Fruit fly (Drosophila melanogaster) whole organism, embryonic: Measurements from ENCODE around the gene CG17239.
A peak's percentile ranks its signal among the peaks of the same experiment; 100 is the strongest.

Source experiments
- ATbp ChIP-seq: fragments of 200-800 bp; sonication (Bioruptor generic); optimal IDR thresholded peaks from 2 replicates; lab custom pipeline; 2017; ENCODE audit warnings: missing biosample characterization, mild to moderate bottlenecking, missing genetic modification characterization, missing genetic modification reagents
- Antp ChIP-seq: fragments of 200-800 bp; sonication (Bioruptor generic); optimal IDR thresholded peaks from 3 replicates; lab custom pipeline; 2016; ENCODE audit warnings: missing biosample characterization, missing genetic modification characterization
- B-H1 ChIP-seq: fragments of 200-800 bp; sonication (Bioruptor generic); IDR thresholded peaks from 3 replicates; pipeline ENCODE4 v1.3.6; 2022; ENCODE audit warnings: missing biosample characterization, missing genetic modification characterization
- CG10321 ChIP-seq: fragments of 200-800 bp; sonication (Bioruptor generic); IDR thresholded peaks from 2 replicates; pipeline ENCODE4 v1.3.6; 2022; ENCODE audit warnings: missing biosample characterization, missing genetic modification characterization
- CG10462 ChIP-seq: fragments of 200-800 bp; sonication (Bioruptor generic); optimal IDR thresholded peaks from 2 replicates; lab custom pipeline; 2016; ENCODE audit warnings: missing biosample characterization, missing genetic modification characterization
- CG10959 ChIP-seq: fragments of 200-800 bp; sonication (Bioruptor generic); IDR thresholded peaks from 2 replicates; pipeline ENCODE4 v1.3.6; 2022; ENCODE audit warnings: missing biosample characterization, missing genetic modification characterization
- CG14710 ChIP-seq: fragments of 200-800 bp; sonication (Bioruptor generic); optimal IDR thresholded peaks from 3 replicates; lab custom pipeline; 2019; ENCODE audit warnings: missing biosample characterization, mild to moderate bottlenecking, missing genetic modification characterization, moderate library complexity
- CG15011 ChIP-seq: fragments of 200-800 bp; sonication (Bioruptor generic); optimal IDR thresholded peaks from 3 replicates; lab custom pipeline; 2018; ENCODE audit warnings: missing biosample characterization, mild to moderate bottlenecking, missing genetic modification characterization
- CG1603 ChIP-seq: fragments of 200-800 bp; sonication (Bioruptor generic); optimal IDR thresholded peaks from 2 replicates; lab custom pipeline; 2019; ENCODE audit warnings: missing biosample characterization, mild to moderate bottlenecking, missing genetic modification characterization, moderate library complexity
- CG17912 ChIP-seq: fragments of 200-800 bp; sonication (Bioruptor generic); optimal IDR thresholded peaks from 2 replicates; lab custom pipeline; 2018; ENCODE audit warnings: missing biosample characterization, mild to moderate bottlenecking, missing genetic modification characterization
- CG1792 ChIP-seq: fragments of 200-800 bp; sonication (Bioruptor generic); optimal IDR thresholded peaks from 2 replicates; lab custom pipeline; 2016; ENCODE audit warnings: missing biosample characterization, missing genetic modification characterization
- CG2875 ChIP-seq: fragments of 200-800 bp; sonication (Bioruptor generic); optimal IDR thresholded peaks from 2 replicates; lab custom pipeline; 2017; ENCODE audit warnings: missing biosample characterization, mild to moderate bottlenecking, missing genetic modification characterization, missing genetic modification reagents
- CG3065 ChIP-seq: fragments of 200-800 bp; sonication (Bioruptor generic); optimal IDR thresholded peaks from 2 replicates; lab custom pipeline; 2016; ENCODE audit warnings: missing biosample characterization, missing genetic modification characterization
- CG34422 ChIP-seq: fragments of 200-800 bp; sonication (Bioruptor generic); IDR thresholded peaks from 3 replicates; pipeline ENCODE4 v1.3.6; 2022; ENCODE audit warnings: missing biosample characterization, missing genetic modification characterization
- CG42726 ChIP-seq: fragments of 200-800 bp; sonication (Bioruptor generic); IDR thresholded peaks from 2 replicates; pipeline ENCODE4 v1.3.6; 2022; ENCODE audit warnings: missing biosample characterization, missing genetic modification characterization; ENCODE audit not compliant: partially characterized antibody
- CG5953 ChIP-seq: fragments of 200-800 bp; sonication (Bioruptor generic); IDR thresholded peaks from 2 replicates; pipeline ENCODE4 v1.3.6; 2022; ENCODE audit warnings: missing biosample characterization, missing genetic modification characterization
- CG7987 ChIP-seq: fragments of 200-800 bp; sonication (Bioruptor generic); optimal IDR thresholded peaks from 2 replicates; lab custom pipeline; 2018; ENCODE audit warnings: missing biosample characterization, mild to moderate bottlenecking, missing genetic modification characterization, moderate library complexity
- Dip2 ChIP-seq: fragments of 200-800 bp; sonication (Bioruptor generic); IDR thresholded peaks from 2 replicates; pipeline ENCODE4 v1.3.6; 2022; ENCODE audit warnings: missing biosample characterization, missing genetic modification characterization
- Dip3 ChIP-seq: fragments of 200-800 bp; sonication (Bioruptor generic); optimal IDR thresholded peaks from 3 replicates; lab custom pipeline; 2016; ENCODE audit warnings: missing biosample characterization, missing genetic modification characterization
- Hr3 ChIP-seq: fragments of 200-800 bp; sonication (Bioruptor generic); optimal IDR thresholded peaks from 3 replicates; lab custom pipeline; 2016; ENCODE audit warnings: missing biosample characterization, missing genetic modification characterization
- Med ChIP-seq: fragments of 200-800 bp; sonication (Bioruptor generic); peaks from one replicate; lab custom pipeline; 2016; ENCODE audit warnings: missing biosample characterization, missing genetic modification characterization, mild to moderate bottlenecking, inconsistent platforms, moderate library complexity
- Opbp ChIP-seq: fragments of 200-800 bp; sonication (Bioruptor generic); IDR thresholded peaks from 3 replicates; pipeline ENCODE4 v1.3.6; 2022; ENCODE audit warnings: missing biosample characterization, missing genetic modification characterization; ENCODE audit not compliant: partially characterized antibody
- Pdp1 ChIP-seq, 2 experiments: fragments of 200-800 bp; sonication (Bioruptor generic); optimal IDR thresholded peaks; 3 replicates each; lab custom pipeline; 2016; ENCODE audit warnings: missing biosample characterization in 2 of 2, missing genetic modification characterization in 2 of 2, mild to moderate bottlenecking in 1 of 2, moderate library complexity in 1 of 2
- Sin3A ChIP-seq: fragments of >200 bp; optimal IDR thresholded peaks from 2 replicates; lab custom pipeline; 2018
- Xbp1 ChIP-seq: fragments of 200-800 bp; sonication (Bioruptor generic); optimal IDR thresholded peaks from 3 replicates; lab custom pipeline; 2016; ENCODE audit warnings: missing biosample characterization, mild to moderate bottlenecking, missing genetic modification characterization
- ac ChIP-seq: fragments of 200-800 bp; sonication (Bioruptor generic); optimal IDR thresholded peaks from 3 replicates; lab custom pipeline; 2017; ENCODE audit warnings: missing biosample characterization, mild to moderate bottlenecking, missing genetic modification characterization
- amos ChIP-seq: fragments of 200-800 bp; sonication (Bioruptor generic); IDR thresholded peaks from 2 replicates; pipeline ENCODE4 v1.3.6; 2022; ENCODE audit warnings: missing biosample characterization, missing genetic modification characterization; ENCODE audit not compliant: partially characterized antibody
- aop ChIP-seq: fragments of 200-800 bp; sonication (Bioruptor generic); IDR thresholded peaks from 2 replicates; pipeline ENCODE4 v1.3.6; 2022; ENCODE audit warnings: missing biosample characterization, missing genetic modification characterization
- ci ChIP-seq: fragments of 200-800 bp; sonication (Bioruptor generic); IDR thresholded peaks from 3 replicates; pipeline ENCODE4 v1.3.6; 2022; ENCODE audit warnings: missing biosample characterization, missing genetic modification characterization
- crol ChIP-seq: fragments of 200-800 bp; sonication (Bioruptor generic); IDR thresholded peaks from 2 replicates; pipeline ENCODE4 v1.3.6; 2022; ENCODE audit warnings: missing biosample characterization, missing genetic modification characterization
- crp ChIP-seq, 2 experiments: fragments of 200-800 bp; sonication (Bioruptor generic); optimal IDR thresholded peaks; 2 replicates in 1 of 2; 3 replicates in 1 of 2; lab custom pipeline; 2017; ENCODE audit warnings: missing biosample characterization in 2 of 2, missing genetic modification characterization in 2 of 2, mild to moderate bottlenecking in 1 of 2, moderate library complexity in 1 of 2
- da ChIP-seq: fragments of 200-800 bp; sonication (Bioruptor generic); optimal IDR thresholded peaks from 2 replicates; lab custom pipeline; 2016; ENCODE audit warnings: missing biosample characterization, missing genetic modification characterization
- dan ChIP-seq: fragments of 200-800 bp; sonication (Bioruptor generic); IDR thresholded peaks from 2 replicates; pipeline ENCODE4 v1.3.6; 2022; ENCODE audit warnings: missing biosample characterization, missing genetic modification characterization
- ems ChIP-seq: fragments of 200-800 bp; sonication (Bioruptor generic); optimal IDR thresholded peaks from 3 replicates; lab custom pipeline; 2016; ENCODE audit warnings: missing biosample characterization, missing genetic modification characterization
- grau ChIP-seq: fragments of 200-800 bp; optimal IDR thresholded peaks from 3 replicates; lab custom pipeline; 2019; ENCODE audit warnings: missing biosample characterization, mild to moderate bottlenecking, missing genetic modification characterization, moderate library complexity
- her ChIP-seq: fragments of 200-800 bp; sonication (Bioruptor generic); optimal IDR thresholded peaks from 2 replicates; lab custom pipeline; 2016; ENCODE audit warnings: missing biosample characterization, missing genetic modification characterization
- kah ChIP-seq: fragments of 200-800 bp; sonication (Bioruptor generic); optimal IDR thresholded peaks from 2 replicates; lab custom pipeline; 2018; ENCODE audit warnings: missing biosample characterization, mild to moderate bottlenecking, missing genetic modification characterization
- maf-S ChIP-seq: fragments of 200-800 bp; sonication (Bioruptor generic); optimal IDR thresholded peaks from 2 replicates; lab custom pipeline; 2016; ENCODE audit warnings: missing biosample characterization, missing genetic modification characterization
- pum ChIP-seq: fragments of 200-800 bp; sonication (Bioruptor generic); optimal IDR thresholded peaks from 2 replicates; lab custom pipeline; 2016; ENCODE audit warnings: missing biosample characterization, missing genetic modification characterization
- repo ChIP-seq: fragments of 200-800 bp; sonication (Bioruptor generic); optimal IDR thresholded peaks from 2 replicates; lab custom pipeline; 2016; ENCODE audit warnings: missing biosample characterization, missing genetic modification characterization
- sens-2 ChIP-seq: fragments of 200-800 bp; sonication (Bioruptor generic); IDR thresholded peaks from 2 replicates; pipeline ENCODE4 v1.3.6; 2022; ENCODE audit warnings: missing biosample characterization, missing genetic modification characterization
- sna ChIP-seq: fragments of 200-800 bp; sonication (Bioruptor generic); IDR thresholded peaks from 2 replicates; pipeline ENCODE4 v1.3.6; 2022; ENCODE audit warnings: missing biosample characterization, missing genetic modification characterization; ENCODE audit not compliant: partially characterized antibody
- ttk ChIP-seq: fragments of 200-800 bp; sonication (Bioruptor generic); IDR thresholded peaks from 2 replicates; pipeline ENCODE4 v2.1.2; 2022; ENCODE audit warnings: missing biosample characterization, missing genetic modification characterization
- tup ChIP-seq: fragments of 200-800 bp; sonication (Bioruptor generic); optimal IDR thresholded peaks from 2 replicates; lab custom pipeline; 2016; ENCODE audit warnings: missing biosample characterization, mild to moderate bottlenecking, missing genetic modification characterization, moderate library complexity
- tx ChIP-seq: fragments of 200-800 bp; sonication (Bioruptor generic); optimal IDR thresholded peaks from 2 replicates; lab custom pipeline; 2016; ENCODE audit warnings: missing biosample characterization, missing genetic modification characterization
- unpg ChIP-seq: fragments of 200-800 bp; sonication (Bioruptor generic); optimal IDR thresholded peaks from 3 replicates; lab custom pipeline; 2018; ENCODE audit warnings: missing biosample characterization, mild to moderate bottlenecking, missing genetic modification characterization, moderate library complexity
- wor ChIP-seq: fragments of 200-800 bp; sonication (Bioruptor generic); IDR thresholded peaks from 2 replicates; pipeline ENCODE4 v1.3.6; 2022; ENCODE audit warnings: missing biosample characterization, missing genetic modification characterization
- z ChIP-seq: fragments of 200-800 bp; sonication (Bioruptor generic); IDR thresholded peaks from 3 replicates; pipeline ENCODE4 v1.3.6; 2022; ENCODE audit warnings: missing biosample characterization, missing genetic modification characterization
- zen2 ChIP-seq: fragments of 200-800 bp; sonication (Bioruptor generic); IDR thresholded peaks from 3 replicates; pipeline ENCODE4 v1.3.6; 2022; ENCODE audit warnings: missing biosample characterization, missing genetic modification characterization; ENCODE audit not compliant: partially characterized antibody

The CG17239 gene

DNA sequence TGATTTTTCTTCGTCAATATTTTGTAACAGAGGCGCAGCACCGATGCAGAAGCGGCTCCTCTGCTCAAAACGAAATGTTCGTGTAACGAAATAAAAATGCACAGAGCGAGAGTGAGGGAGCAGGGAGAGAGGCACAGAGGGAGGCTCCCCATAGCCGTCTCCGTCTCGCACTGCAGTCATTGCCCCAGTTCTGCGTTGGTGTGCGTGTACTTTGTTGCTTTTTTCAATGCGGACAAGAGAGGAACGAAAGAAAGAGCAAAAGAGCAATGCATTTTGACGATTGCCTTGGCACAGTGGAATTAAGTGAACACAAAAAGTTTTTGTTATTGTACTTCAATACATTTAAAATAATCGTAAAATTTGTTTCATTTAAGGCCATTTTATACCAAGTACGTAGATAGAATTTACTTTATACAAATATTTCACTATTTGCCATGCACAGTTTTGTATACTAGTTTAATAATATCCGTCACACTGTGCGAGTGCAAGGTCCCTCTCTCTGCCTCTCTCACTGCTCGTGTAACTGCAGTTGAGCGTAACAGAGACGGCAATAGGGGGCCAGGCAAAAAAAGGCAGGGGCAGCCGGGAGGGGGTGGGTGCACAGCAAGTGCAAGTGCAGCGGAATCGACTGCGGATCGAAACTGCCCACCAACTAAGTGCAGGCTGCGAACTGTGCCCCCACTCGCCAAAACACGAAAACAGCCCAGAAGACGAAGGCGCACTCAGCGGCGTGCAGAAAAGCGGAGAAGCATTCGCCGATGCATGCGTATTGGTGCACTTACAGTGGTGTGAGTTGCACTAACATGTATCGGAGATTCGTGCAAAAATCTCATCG lies 49.9 kb downstream of the CG17239 start:
- TF ChIP-seq ATbp (GFP tag; lab: Kevin White, UChicago) (peak; percentile 99), CG15011 (GFP tag; lab: Kevin White, UChicago) (peak; percentile 95), CG10959 (peak; percentile 100), CG42726 (no peak), Dip3 (GFP tag; lab: Kevin White, UChicago) (peak; percentile 38), CG7987 (GFP tag; lab: Kevin White, UChicago) (peak; percentile 79), crp (GFP tag; optimal IDR thresholded peaks at IDR 0.05; lab: Kevin White, UChicago) (peak; percentile 52 to 73), Antp (GFP tag; lab: Kevin White, UChicago) (peak; percentile 97), pum (GFP tag; lab: Kevin White, UChicago) (peak; percentile 99), CG2875 (peak; percentile 100), zen2 (GFP tag; lab: Robert Waterston, UW) (peak; percentile 66), da (GFP tag; lab: Kevin White, UChicago) (peak; percentile 95), amos (GFP tag; lab: Robert Waterston, UW) (peak; percentile 32; the same call in 1 of the 2 replicates), dan (peak; percentile 99), wor (GFP tag; lab: Robert Waterston, UW) (peak; percentile 99), CG10462 (GFP tag; lab: Kevin White, UChicago) (peak; percentile 99), CG10321 (peak; percentile 83), Pdp1 (GFP tag; optimal IDR thresholded peaks at IDR 0.05; lab: Kevin White, UChicago) (peak; percentile 97 to 98), sens-2 (GFP tag; lab: Robert Waterston, UW) (peak; percentile 99), sna (GFP tag; lab: Robert Waterston, UW) (peak; percentile 80), ci (peak; percentile 100), CG1792 (GFP tag; lab: Kevin White, UChicago) (peak; percentile 96), CG34422 (GFP tag; lab: Robert Waterston, UW) (peak; percentile 99), repo (GFP tag; lab: Kevin White, UChicago) (peak; percentile 97), Xbp1 (peak; percentile 99), Opbp (GFP tag; lab: Robert Waterston, UW) (peak; percentile 64; the same call in 2 of the 3 replicates), Sin3A (lab: Kevin White, UChicago) (no peak), ac (GFP tag; lab: Kevin White, UChicago) (peak; percentile 99), maf-S (GFP tag; lab: Kevin White, UChicago) (peak; percentile 96), grau (peak; percentile 97), unpg (GFP tag; lab: Kevin White, UChicago) (peak; percentile 99), B-H1 (GFP tag; lab: Robert Waterston, UW) (peak; percentile 98), aop (peak; percentile 98), her (peak; percentile 92), ems (peak; percentile 98), CG17912 (GFP tag; lab: Kevin White, UChicago) (peak; percentile 57), crol (GFP tag; lab: Robert Waterston, UW) (peak; percentile 98), z (GFP tag; lab: Robert Waterston, UW) (peak; percentile 87), CG5953 (GFP tag; lab: Robert Waterston, UW) (peak; percentile 99), ttk (GFP tag; lab: Robert Waterston, UW) (peak; percentile 99), tup (GFP tag; lab: Kevin White, UChicago) (peak; percentile 94), CG14710 (tag; lab: Kevin White, UChicago) (peak; percentile 99), CG3065 (GFP tag; lab: Kevin White, UChicago) (peak; percentile 96), kah (GFP tag; lab: Kevin White, UChicago) (peak; percentile 96), Med (GFP tag; lab: Kevin White, UChicago) (peak; percentile 99), Hr3 (GFP tag; lab: Kevin White, UChicago) (peak; percentile 98), tx (GFP tag; lab: Kevin White, UChicago) (peak; percentile 97), CG1603 (tag; lab: Kevin White, UChicago) (peak; percentile 99), Dip2 (GFP tag; lab: Robert Waterston, UW) (peak; percentile 64)
